Worm (Caenorhabditis elegans): ENCODE data around the gene clec-170.

Gene clec-170

ce11 chrIV:1275910-1276309 is 9.2 kb downstream of the clec-170 start (continued):
- TF ChIP-seq ZK337.2 (GFP tag; IDR thresholded peaks at IDR 0.05) (no peak), ceh-20 (GFP tag; IDR thresholded peaks at IDR 0.05) (no peak)

ce11 chrIV:1277067-1277466 is 10.4 kb downstream of the clec-170 start:
- TF ChIP-seq unc-130 (GFP tag; optimal IDR thresholded peaks at IDR 0.05), result peak; percentile 59
- TF ChIP-seq lin-1 (GFP tag; IDR thresholded peaks at IDR 0.05), result no peak
- 0 out of 2 replicates have a peak, but pooled peaks have one; percentile 32 for TF ChIP-seq Y48G9A.11 (GFP tag; IDR thresholded peaks at IDR 0.05)
- peak in 1 of 2 experiments; percentile 53 for TF ChIP-seq lsy-2 (tag; optimal IDR thresholded peaks at IDR 0.05)
- TF ChIP-seq aha-1 (tag), result peak; percentile 85
- no peak for TF ChIP-seq gei-8 (GFP tag; optimal IDR thresholded peaks at IDR 0.05)
- no peak for TF ChIP-seq F37D6.2 (tag; optimal IDR thresholded peaks at IDR 0.05)

ce11 chrIV:1278945-1279344 is 12.3 kb downstream of the clec-170 start:
- TF ChIP-seq ZK337.2 (GFP tag; IDR thresholded peaks at IDR 0.05), result no peak
- TF ChIP-seq hmg-1.1 (GFP tag; IDR thresholded peaks at IDR 0.05), result 0 out of 2 replicates have a peak, but pooled peaks have one; percentile 24

- peak; percentile 41 for TF ChIP-seq nhr-28 (tag; optimal IDR thresholded peaks at IDR 0.05)
- peak; percentile 32 for TF ChIP-seq dve-1 (tag; optimal IDR thresholded peaks at IDR 0.05; ENCODE audit: insufficient read depth)
- TF ChIP-seq pqm-1 (tag; optimal IDR thresholded peaks at IDR 0.05), result peak; percentile 28
- TF ChIP-seq nhr-6 (tag; optimal IDR thresholded peaks at IDR 0.05), result peak; percentile 32
- no peak for TF ChIP-seq lim-7 (GFP tag; IDR thresholded peaks at IDR 0.05)
- no peak for TF ChIP-seq daf-16 (GFP tag; optimal IDR thresholded peaks at IDR 0.05)
- TF ChIP-seq daf-16 (tag; optimal IDR thresholded peaks at IDR 0.05), result peak; percentile 14
These were observed 18.2 kb downstream of the clec-170 start for ce11 chrIV:1284877-1285276.

ce11 chrIV:1286549-1286948 is 19.9 kb downstream of the clec-170 start:
- peak in 1 of 2 experiments; percentile 78 for TF ChIP-seq unc-62 (GFP tag; optimal IDR thresholded peaks at IDR 0.05 in 1 of 2)
- no peak for TF ChIP-seq unc-62 (tag; optimal IDR thresholded peaks at IDR 0.05)
- no peak for TF ChIP-seq hlh-30 (tag; optimal IDR thresholded peaks at IDR 0.05; ENCODE audit: insufficient read depth)
- TF ChIP-seq aha-1 (tag), result peak; percentile 64

- no peak for TF ChIP-seq dmd-9 (GFP tag; IDR thresholded peaks at IDR 0.05)
- TF ChIP-seq Y105C5A.15 (GFP tag; IDR thresholded peaks at IDR 0.05), result no peak
- TF ChIP-seq fos-1 (tag; optimal IDR thresholded peaks at IDR 0.05), result no peak
- no peak for TF ChIP-seq pha-4 (GFP tag; IDR thresholded peaks at IDR 0.05)
- no peak for TF ChIP-seq pha-4 (tag; optimal IDR thresholded peaks at IDR 0.05)
These were observed 22.7 kb downstream of the clec-170 start, which contains the start of gene plst-1 for ce11 chrIV:1289327-1289726. TSS of gene plst-1 (plus strand) at chrIV:1289627.

ce11 chrIV:1298984-1299383 is 32.3 kb downstream of the clec-170 start:
- TF ChIP-seq ztf-7 (tag; optimal IDR thresholded peaks at IDR 0.05), result no peak
- no peak for TF ChIP-seq zip-11 (GFP tag; IDR thresholded peaks at IDR 0.05)
- TF ChIP-seq snpc-4 (tag; optimal IDR thresholded peaks at IDR 0.05), result no peak
- no peak for TF ChIP-seq saeg-2 (GFP tag; IDR thresholded peaks at IDR 0.05)
- no peak for TF ChIP-seq R02D3.7 (tag; optimal IDR thresholded peaks at IDR 0.05)
- TF ChIP-seq set-16 (GFP tag; IDR thresholded peaks at IDR 0.05), result peak; percentile 56; the same call in 1 of the 2 replicates
- TF ChIP-seq Y5F2A.4 (GFP tag; optimal IDR thresholded peaks at IDR 0.05), result no peak
- no peak for TF ChIP-seq mes-2 (tag; optimal IDR thresholded peaks at IDR 0.05; ENCODE audit: poor library complexity, severe bottlenecking)
- TF ChIP-seq aha-1 (tag), result peak; percentile 93
- TF ChIP-seq spr-3 (GFP tag; optimal IDR thresholded peaks at IDR 0.05), result no peak
- no peak for TF ChIP-seq zip-2 (tag; optimal IDR thresholded peaks at IDR 0.05)

Data from whole organism, L4 larva.